Worm (Caenorhabditis elegans) whole organism, L4 larva: ENCODE measurements around the gene arrd-3.

Experiments used
- F10B5.3 ChIP-seq: sonication (generic microtip); optimal IDR thresholded peaks from 2 replicates; lab custom pipeline; 2016; ENCODE audit warnings: mild to moderate bottlenecking, missing genetic modification characterization, missing compliant biosample characterization
- F37D6.2 ChIP-seq: sonication (generic microtip); optimal IDR thresholded peaks from 2 replicates; lab custom pipeline; 2016; ENCODE audit warnings: mild to moderate bottlenecking, missing genetic modification characterization, missing compliant biosample characterization
- T20F7.1 ChIP-seq: fragments of 200-800 bp; sonication (Bioruptor generic); optimal IDR thresholded peaks from 2 replicates; lab custom pipeline; 2018; ENCODE audit warnings: mild to moderate bottlenecking, missing genetic modification characterization, missing compliant biosample characterization
- aha-1 ChIP-seq: fragments of 150-350 bp; peaks from one replicate; lab custom pipeline; 2014; ENCODE audit warnings: missing biosample characterization, missing genetic modification characterization
- attf-4 ChIP-seq: sonication (generic microtip); optimal IDR thresholded peaks from 3 replicates; lab custom pipeline; 2017; ENCODE audit warnings: missing biosample characterization, missing genetic modification characterization
- ceh-82 ChIP-seq: sonication (generic microtip); optimal IDR thresholded peaks from 2 replicates; lab custom pipeline; 2017; ENCODE audit warnings: missing biosample characterization, missing genetic modification characterization
- daf-16 ChIP-seq, 3 experiments: sonication (generic microtip); optimal IDR thresholded peaks; 2 replicates each; lab custom pipeline; 2016 to 2017; ENCODE audit warnings: missing genetic modification characterization in 3 of 3, missing genetic modification reagents in 3 of 3, mild to moderate bottlenecking in 2 of 3, missing compliant biosample characterization in 2 of 3, missing biosample characterization in 1 of 3, moderate library complexity in 1 of 3
- dmd-6 ChIP-seq: fragments of 200-800 bp; sonication (Bioruptor generic); IDR thresholded peaks from 2 replicates; pipeline ENCODE4 v1.3.6; 2022; ENCODE audit warnings: missing genetic modification reagents, missing genetic modification characterization, missing compliant biosample characterization
- dmd-9 ChIP-seq: fragments of 200-800 bp; sonication (Bioruptor generic); IDR thresholded peaks from 2 replicates; pipeline ENCODE4 v1.3.6; 2022; ENCODE audit warnings: missing genetic modification reagents, missing genetic modification characterization, missing compliant biosample characterization
- dpl-1 ChIP-seq: fragments of 150-350 bp; optimal IDR thresholded peaks from 2 replicates; lab custom pipeline; 2014; ENCODE audit warnings: missing biosample characterization, missing genetic modification reagents, missing genetic modification characterization
- dve-1 ChIP-seq: sonication (generic microtip); optimal IDR thresholded peaks from 2 replicates; lab custom pipeline; 2017; ENCODE audit warnings: antibody characterized with exemption, mild to moderate bottlenecking, missing genetic modification characterization, missing compliant biosample characterization; ENCODE audit not compliant: insufficient read depth
- fkh-10 ChIP-seq: fragments of 150-350 bp; optimal IDR thresholded peaks from 2 replicates; lab custom pipeline; 2014; ENCODE audit warnings: missing biosample characterization, missing genetic modification reagents, missing genetic modification characterization
- gei-8 ChIP-seq: fragments of 200-800 bp; sonication (Bioruptor generic); optimal IDR thresholded peaks from 2 replicates; lab custom pipeline; 2018; ENCODE audit warnings: mild to moderate bottlenecking, missing genetic modification characterization, missing compliant biosample characterization
- hif-1 ChIP-seq, 2 experiments: sonication (generic microtip); optimal IDR thresholded peaks; 2 replicates each; lab custom pipeline; 2016 to 2017; ENCODE audit warnings: missing compliant biosample characterization in 2 of 2, missing genetic modification characterization in 2 of 2, missing genetic modification reagents in 2 of 2, missing genotype in 2 of 2, mild to moderate bottlenecking in 1 of 2
- hlh-11 ChIP-seq: fragments of 200-800 bp; sonication (Bioruptor generic); optimal IDR thresholded peaks from 2 replicates; lab custom pipeline; 2018; ENCODE audit warnings: mild to moderate bottlenecking, missing genetic modification characterization, missing compliant biosample characterization
- hlh-30 ChIP-seq: sonication (generic microtip); optimal IDR thresholded peaks from 2 replicates; lab custom pipeline; 2017; ENCODE audit warnings: antibody characterized with exemption, mild to moderate bottlenecking, missing genetic modification characterization, missing compliant biosample characterization; ENCODE audit not compliant: insufficient read depth
- hmg-1.1 ChIP-seq: fragments of 200-800 bp; sonication (Bioruptor generic); IDR thresholded peaks from 2 replicates; pipeline ENCODE4 v1.3.6; 2022; ENCODE audit warnings: missing genetic modification reagents, missing genetic modification characterization, missing compliant biosample characterization
- lsy-2 ChIP-seq, 2 experiments: fragments of 150-350 bp in 1 of 2; sonication (generic microtip) in 1 of 2; optimal IDR thresholded peaks; 2 replicates each; lab custom pipeline; 2014 to 2017; ENCODE audit warnings: missing biosample characterization in 2 of 2, missing genetic modification characterization in 2 of 2
- mes-2 ChIP-seq: sonication (generic microtip); optimal IDR thresholded peaks from 2 replicates; lab custom pipeline; 2016; ENCODE audit warnings: missing genotype, mild to moderate bottlenecking, missing genetic modification characterization, missing compliant biosample characterization; ENCODE audit not compliant: poor library complexity, severe bottlenecking
- mxl-3 ChIP-seq: fragments of 200-800 bp; sonication (Bioruptor generic); optimal IDR thresholded peaks from 2 replicates; lab custom pipeline; 2018; ENCODE audit warnings: mild to moderate bottlenecking, missing genetic modification characterization, missing compliant biosample characterization
- nhr-102 ChIP-seq: sonication (generic microtip); optimal IDR thresholded peaks from 2 replicates; lab custom pipeline; 2016; ENCODE audit warnings: mild to moderate bottlenecking, missing genetic modification characterization, moderate library complexity, missing compliant biosample characterization
- nhr-11 ChIP-seq: fragments of 150-350 bp; optimal IDR thresholded peaks from 2 replicates; lab custom pipeline; 2014; ENCODE audit warnings: missing biosample characterization, missing genetic modification characterization
- nhr-237 ChIP-seq: sonication (generic microtip); optimal IDR thresholded peaks from 2 replicates; lab custom pipeline; 2017; ENCODE audit warnings: missing biosample characterization, missing genetic modification characterization
- nhr-28 ChIP-seq: fragments of 150-350 bp; optimal IDR thresholded peaks from 2 replicates; lab custom pipeline; 2014; ENCODE audit warnings: missing biosample characterization, missing genetic modification characterization
- nhr-6 ChIP-seq: fragments of 150-350 bp; optimal IDR thresholded peaks from 2 replicates; lab custom pipeline; 2014; ENCODE audit warnings: missing biosample characterization, missing genetic modification characterization
- nhr-77 ChIP-seq: fragments of 150-350 bp; optimal IDR thresholded peaks from 2 replicates; lab custom pipeline; 2014; ENCODE audit warnings: missing biosample characterization, missing genetic modification characterization
- pha-4 ChIP-seq, 2 experiments: fragments of 150-350 bp in 1 of 2; fragments of 200-800 bp in 1 of 2; sonication (Bioruptor generic) in 1 of 2; IDR thresholded peaks in 1 of 2; optimal IDR thresholded peaks in 1 of 2; 2 replicates each; pipeline versions ENCODE4 v1.3.6 to Lab custom; 2014 to 2022; ENCODE audit warnings: missing genetic modification characterization in 2 of 2, missing genetic modification reagents in 2 of 2, missing biosample characterization in 1 of 2, missing compliant biosample characterization in 1 of 2
- pqm-1 ChIP-seq: sonication (generic microtip); optimal IDR thresholded peaks from 2 replicates; lab custom pipeline; 2017; ENCODE audit warnings: missing biosample characterization, missing genetic modification characterization
- rbr-2 ChIP-seq: sonication (generic microtip); optimal IDR thresholded peaks from 2 replicates; lab custom pipeline; 2016; ENCODE audit warnings: missing genotype, missing genetic modification characterization, missing compliant biosample characterization
- sdz-12 ChIP-seq: fragments of 200-800 bp; sonication (Bioruptor generic); optimal IDR thresholded peaks from 2 replicates; lab custom pipeline; 2018; ENCODE audit warnings: mild to moderate bottlenecking, missing genetic modification characterization, missing compliant biosample characterization
- snpc-1.2 ChIP-seq: fragments of 200-800 bp; sonication (Bioruptor generic); IDR thresholded peaks from 2 replicates; pipeline ENCODE4 v1.3.6; 2022; ENCODE audit warnings: missing genetic modification reagents, missing genetic modification characterization, missing compliant biosample characterization
- unc-39 ChIP-seq: sonication (generic microtip); optimal IDR thresholded peaks from 2 replicates; lab custom pipeline; 2017; ENCODE audit warnings: missing biosample characterization, missing genetic modification characterization
- unc-62 ChIP-seq, 3 experiments: fragments of 150-350 bp in 1 of 3; sonication (generic microtip); optimal IDR thresholded peaks in 2 of 3; peaks in 1 of 3; 1 replicate in 1 of 3; 2 replicates in 2 of 3; lab custom pipeline; 2014 to 2017; ENCODE audit warnings: missing biosample characterization in 3 of 3, missing genetic modification characterization in 3 of 3, missing genetic modification reagents in 3 of 3, missing genotype in 1 of 3
- vab-7 ChIP-seq: fragments of 200-800 bp; sonication (Bioruptor generic); IDR thresholded peaks from 2 replicates; pipeline ENCODE4 v1.3.6; 2022; ENCODE audit warnings: missing genetic modification reagents, missing genetic modification characterization, missing compliant biosample characterization
- zip-11 ChIP-seq: fragments of 200-800 bp; sonication (Bioruptor generic); IDR thresholded peaks from 2 replicates; pipeline ENCODE4 v1.3.6; 2022; ENCODE audit warnings: missing genetic modification characterization, missing compliant biosample characterization

arrd-3 gene

ce11 chrII:9416381-9417276, 4.3 kb downstream of the arrd-3 start, which contains the start of the genes gss-1 and chch-3:
Gene gss-1, minus strand, starts transcription at chrII:9416431.
Gene chch-3, plus strand, starts transcription at chrII:9417013.
- TF ChIP-seq hif-1 (tag; optimal IDR thresholded peaks at IDR 0.05; lab: Kevin White, UChicago) (peak in 1 of 2 experiments; percentile 48), lsy-2 (tag; optimal IDR thresholded peaks at IDR 0.05; lab: Kevin White, UChicago) (peak in 1 of 2 experiments; percentile 84), hmg-1.1 (GFP tag; lab: Robert Waterston, UW) (peak; percentile 38; the same call in 1 of the 2 replicates), dmd-6 (GFP tag; lab: Robert Waterston, UW) (peak; percentile 61), ceh-82 (tag; lab: Kevin White, UChicago) (no peak), pha-4 (GFP tag; IDR thresholded peaks at IDR 0.05; lab: Robert Waterston, UW) (peak; percentile 33; the same call in 1 of the 2 replicates), pha-4 (tag; optimal IDR thresholded peaks at IDR 0.05; lab: Kevin White, UChicago) (peak; percentile 56), vab-7 (GFP tag; lab: Robert Waterston, UW) (no peak), dpl-1 (peak; percentile 65), dve-1 (peak; percentile 69), mxl-3 (GFP tag; lab: Kevin White, UChicago) (no peak), nhr-102 (tag; lab: Kevin White, UChicago) (peak; percentile 35), dmd-9 (no peak), nhr-237 (tag; lab: Kevin White, UChicago) (no peak), fkh-10 (peak; percentile 18), hlh-30 (tag; lab: Kevin White, UChicago) (peak; percentile 53), nhr-11 (tag; lab: Kevin White, UChicago) (peak; percentile 69), nhr-28 (peak; percentile 20), T20F7.1 (peak; percentile 71), attf-4 (tag; lab: Kevin White, UChicago) (no peak), aha-1 (tag; lab: Kevin White, UChicago) (peak; percentile 93), hlh-11 (tag; lab: Kevin White, UChicago) (peak; percentile 55), mes-2 (tag; lab: Kevin White, UChicago) (peak; percentile 66), unc-62 (GFP tag; optimal IDR thresholded peaks at IDR 0.05 in 1 of 2; lab: Kevin White, UChicago) (peak in 1 of 2 experiments; percentile 81), unc-62 (tag; optimal IDR thresholded peaks at IDR 0.05; lab: Kevin White, UChicago) (no peak), F37D6.2 (peak; percentile 24), rbr-2 (tag; lab: Kevin White, UChicago) (peak; percentile 44), nhr-77 (tag; lab: Kevin White, UChicago) (peak; percentile 64), nhr-6 (tag; lab: Kevin White, UChicago) (peak; percentile 35), gei-8 (GFP tag; lab: Kevin White, UChicago) (no peak), daf-16 (GFP tag; optimal IDR thresholded peaks at IDR 0.05; lab: Kevin White, UChicago) (peak in 1 of 2 experiments; percentile 18), daf-16 (tag; optimal IDR thresholded peaks at IDR 0.05; lab: Kevin White, UChicago) (peak; percentile 23), unc-39 (tag; lab: Kevin White, UChicago) (no peak)

ce11 chrII:9418065-9418567, 5.8 kb downstream of the arrd-3 start, which contains the start of the genes M176.4 and M176.16:
Gene M176.4, plus strand, starts transcription at chrII:9418365.
Gene M176.16, plus strand, starts transcription at chrII:9418517.
- TF ChIP-seq unc-62 (GFP tag; optimal IDR thresholded peaks at IDR 0.05 in 1 of 2; lab: Kevin White, UChicago) (no peak), unc-62 (tag; optimal IDR thresholded peaks at IDR 0.05; lab: Kevin White, UChicago) (no peak), snpc-1.2 (no peak), mes-2 (tag; lab: Kevin White, UChicago) (peak; percentile 18), nhr-77 (tag; lab: Kevin White, UChicago) (peak; percentile 7), daf-16 (GFP tag; optimal IDR thresholded peaks at IDR 0.05; lab: Kevin White, UChicago) (no peak), daf-16 (tag; optimal IDR thresholded peaks at IDR 0.05; lab: Kevin White, UChicago) (peak; percentile 40), F10B5.3 (tag; lab: Kevin White, UChicago) (no peak), sdz-12 (GFP tag; lab: Kevin White, UChicago) (no peak), pqm-1 (tag; lab: Kevin White, UChicago) (peak; percentile 30), zip-11 (GFP tag; lab: Robert Waterston, UW) (no peak)
